Fruit fly (Drosophila melanogaster) whole organism, prepupa: ENCODE results near the gene Mcm3.

Experiments used
- CG15336 ChIP-seq: fragments of 200-800 bp; sonication (Bioruptor generic); IDR thresholded peaks from 2 replicates; pipeline ENCODE4 v1.3.6; 2022; ENCODE audit warnings: missing biosample characterization, missing genetic modification characterization
- Hr39 ChIP-seq: fragments of 200-800 bp; sonication (Bioruptor generic); optimal IDR thresholded peaks from 2 replicates; lab custom pipeline; 2016; ENCODE audit warnings: missing biosample characterization, missing genetic modification characterization
- Sox14 ChIP-seq: fragments of 200-800 bp; sonication (Bioruptor generic); optimal IDR thresholded peaks from 3 replicates; lab custom pipeline; 2016; ENCODE audit warnings: missing biosample characterization, missing genetic modification characterization
- esn ChIP-seq: fragments of 200-800 bp; sonication (Bioruptor generic); optimal IDR thresholded peaks from 2 replicates; lab custom pipeline; 2016; ENCODE audit warnings: missing biosample characterization, mild to moderate bottlenecking, missing genetic modification characterization, moderate library complexity

dm6 chrX:5332259-5332862 lies 8.7 kb downstream of the Mcm3 start, which contains the start of gene CanB:
- no peak for TF ChIP-seq Sox14 (GFP tag; lab: Kevin White, UChicago)
- TF ChIP-seq esn (GFP tag; lab: Kevin White, UChicago): peak; percentile 47
- TF ChIP-seq CG15336: no peak
- peak; percentile 23 for TF ChIP-seq Hr39
